Worm (Caenorhabditis elegans) whole organism, young adult: ENCODE results near the gene ced-7.
A peak's percentile ranks its signal among the peaks of the same experiment; 100 is the strongest.

Experiments
- B0019.2 ChIP-seq: fragments of 200-800 bp; sonication (Bioruptor generic); conservative IDR thresholded peaks from 2 replicates; pipeline ENCODE4 v1.3.6; 2022; ENCODE audit warnings: missing genetic modification reagents, missing genetic modification characterization, missing compliant biosample characterization
- C06A6.2 ChIP-seq: fragments of 200-800 bp; sonication (Bioruptor generic); conservative IDR thresholded peaks from 2 replicates; pipeline ENCODE4 v1.3.6; 2022; ENCODE audit warnings: missing genetic modification characterization, missing compliant biosample characterization
- F10E7.11 ChIP-seq: sonication (generic microtip); optimal IDR thresholded peaks from 2 replicates; lab custom pipeline; 2017; ENCODE audit warnings: mild to moderate bottlenecking, missing genetic modification characterization, moderate library complexity, missing compliant biosample characterization
- F23B12.7 ChIP-seq: sonication (generic microtip); optimal IDR thresholded peaks from 2 replicates; lab custom pipeline; 2017; ENCODE audit warnings: missing genetic modification characterization, mild to moderate bottlenecking, missing compliant biosample characterization, antibody characterized with exemption, moderate library complexity; ENCODE audit not compliant: insufficient read depth
- F33H1.4 ChIP-seq: fragments of 200-800 bp; sonication (Bioruptor generic); IDR thresholded peaks from 2 replicates; pipeline ENCODE4 v1.3.6; 2022; ENCODE audit warnings: missing genetic modification reagents, missing genetic modification characterization, missing compliant biosample characterization
- F39B2.1 ChIP-seq: fragments of 200-800 bp; sonication (Bioruptor generic); IDR thresholded peaks from 2 replicates; pipeline ENCODE4 v1.3.6; 2022; ENCODE audit warnings: missing genetic modification reagents, missing genetic modification characterization, missing compliant biosample characterization
- F49E8.2 ChIP-seq: sonication (generic microtip); optimal IDR thresholded peaks from 3 replicates; lab custom pipeline; 2017; ENCODE audit warnings: missing genetic modification characterization, mild to moderate bottlenecking, missing compliant biosample characterization, antibody characterized with exemption, moderate library complexity; ENCODE audit not compliant: insufficient read depth
- F52B5.7 ChIP-seq: sonication (generic microtip); optimal IDR thresholded peaks from 2 replicates; lab custom pipeline; 2016; ENCODE audit warnings: mild to moderate bottlenecking, missing genetic modification characterization, missing compliant biosample characterization
- F55B11.4 ChIP-seq: sonication (generic microtip); optimal IDR thresholded peaks from 2 replicates; lab custom pipeline; 2016; ENCODE audit warnings: missing compliant biosample characterization, missing genetic modification characterization, borderline replicate concordance; ENCODE audit not compliant: insufficient read depth
- T07F8.4 ChIP-seq: sonication (generic microtip); optimal IDR thresholded peaks from 2 replicates; lab custom pipeline; 2016; ENCODE audit warnings: mild to moderate bottlenecking, missing genetic modification characterization, moderate library complexity, missing compliant biosample characterization
- Y56A3A.18 ChIP-seq: fragments of 200-800 bp; sonication (Bioruptor generic); IDR thresholded peaks from 2 replicates; pipeline ENCODE4 v1.3.6; 2022; ENCODE audit warnings: missing genetic modification reagents, missing genetic modification characterization, missing compliant biosample characterization
- Y79H2A.3 ChIP-seq: fragments of 200-800 bp; sonication (Bioruptor generic); conservative IDR thresholded peaks from 2 replicates; pipeline ENCODE4 v1.3.6; 2022; ENCODE audit warnings: missing genetic modification reagents, missing genetic modification characterization, missing compliant biosample characterization
- Y95B8A.8 ChIP-seq: fragments of 200-800 bp; sonication (Bioruptor generic); IDR thresholded peaks from 2 replicates; pipeline ENCODE4 v1.3.6; 2022; ENCODE audit warnings: missing genetic modification reagents, missing genetic modification characterization, missing compliant biosample characterization
- ZK185.1 ChIP-seq: sonication (generic microtip); optimal IDR thresholded peaks from 2 replicates; lab custom pipeline; 2016; ENCODE audit warnings: mild to moderate bottlenecking, missing genetic modification characterization, missing compliant biosample characterization; ENCODE audit not compliant: poor library complexity, severe bottlenecking
- ama-1 ChIP-seq, 3 experiments: fragments of 150-350 bp in 1 of 3; sonication (generic microtip) in 2 of 3; optimal IDR thresholded peaks; 2 replicates each; lab custom pipeline; 2014 to 2018; ENCODE audit warnings: missing biosample characterization in 2 of 3, missing genetic modification characterization in 2 of 3, missing genetic modification reagents in 2 of 3
- aptf-2 ChIP-seq: fragments of 200-800 bp; sonication (Bioruptor generic); conservative IDR thresholded peaks from 2 replicates; pipeline ENCODE4 v1.3.6; 2022; ENCODE audit warnings: missing genetic modification reagents, missing genetic modification characterization, missing compliant biosample characterization
- aptf-3 ChIP-seq: fragments of 200-800 bp; sonication (Bioruptor generic); IDR thresholded peaks from 2 replicates; pipeline ENCODE4 v1.3.6; 2022; ENCODE audit warnings: missing genetic modification characterization, missing compliant biosample characterization
- atf-7 ChIP-seq: sonication (generic microtip); optimal IDR thresholded peaks from 2 replicates; lab custom pipeline; 2017; ENCODE audit warnings: mild to moderate bottlenecking, missing genetic modification characterization, missing compliant biosample characterization
- cebp-2 ChIP-seq: fragments of 200-800 bp; sonication (Bioruptor generic); IDR thresholded peaks from 2 replicates; pipeline ENCODE4 v1.3.6; 2022; ENCODE audit warnings: missing genetic modification characterization, missing compliant biosample characterization
- ceh-40 ChIP-seq: fragments of 200-800 bp; sonication (Bioruptor generic); IDR thresholded peaks from 2 replicates; pipeline ENCODE4 v1.3.6; 2022; ENCODE audit warnings: missing genetic modification characterization, missing compliant biosample characterization
- dpff-1 ChIP-seq: sonication (generic microtip); optimal IDR thresholded peaks from 2 replicates; lab custom pipeline; 2017; ENCODE audit warnings: mild to moderate bottlenecking, missing genetic modification characterization, missing compliant biosample characterization
- efl-1 ChIP-seq: fragments of 150-350 bp; optimal IDR thresholded peaks from 2 replicates; lab custom pipeline; 2014; ENCODE audit warnings: missing biosample characterization, missing genetic modification reagents, missing genetic modification characterization
- fkh-3 ChIP-seq: sonication (generic microtip); optimal IDR thresholded peaks from 2 replicates; lab custom pipeline; 2016; ENCODE audit warnings: mild to moderate bottlenecking, missing genetic modification characterization, missing compliant biosample characterization
- gei-17 ChIP-seq: fragments of 200-800 bp; sonication (Bioruptor generic); optimal IDR thresholded peaks from 2 replicates; lab custom pipeline; 2018; ENCODE audit warnings: mild to moderate bottlenecking, missing genetic modification characterization, missing compliant biosample characterization
- hlh-26 ChIP-seq: fragments of 200-800 bp; sonication (Bioruptor generic); conservative IDR thresholded peaks from 2 replicates; pipeline ENCODE4 v1.3.6; 2022; ENCODE audit warnings: missing genetic modification reagents, missing genetic modification characterization, missing compliant biosample characterization
- hmg-1.2 ChIP-seq: fragments of 200-800 bp; sonication (Bioruptor generic); IDR thresholded peaks from 2 replicates; pipeline ENCODE4 v1.3.6; 2022; ENCODE audit warnings: missing genetic modification reagents, missing genetic modification characterization, missing compliant biosample characterization
- hsf-1 ChIP-seq: fragments of 200-800 bp; sonication (Bioruptor generic); IDR thresholded peaks from 2 replicates; pipeline ENCODE4 v1.3.6; 2022; ENCODE audit warnings: missing genetic modification reagents, missing genetic modification characterization, missing compliant biosample characterization
- let-607 ChIP-seq, 2 experiments: fragments of 200-800 bp in 1 of 2; sonication (Bioruptor generic) in 1 of 2; sonication (generic microtip) in 1 of 2; optimal IDR thresholded peaks; 2 replicates each; lab custom pipeline; 2016 to 2018; ENCODE audit warnings: mild to moderate bottlenecking in 2 of 2, missing compliant biosample characterization in 2 of 2, missing genetic modification characterization in 2 of 2, moderate library complexity in 2 of 2, missing genotype in 1 of 2
- lin-26 ChIP-seq: fragments of 200-800 bp; sonication (Bioruptor generic); IDR thresholded peaks from 2 replicates; pipeline ENCODE4 v1.3.6; 2022; ENCODE audit warnings: missing genetic modification reagents, missing genetic modification characterization, missing compliant biosample characterization
- lin-40 ChIP-seq: sonication (generic microtip); optimal IDR thresholded peaks from 2 replicates; lab custom pipeline; 2016; ENCODE audit warnings: missing genetic modification characterization, mild to moderate bottlenecking, missing compliant biosample characterization, missing genotype, missing genetic modification reagents
- lir-1 ChIP-seq: fragments of 200-800 bp; sonication (Bioruptor generic); conservative IDR thresholded peaks from 2 replicates; pipeline ENCODE4 v1.3.6; 2022; ENCODE audit warnings: missing genetic modification reagents, missing genetic modification characterization, missing compliant biosample characterization
- madf-10 ChIP-seq: sonication (generic microtip); optimal IDR thresholded peaks from 2 replicates; lab custom pipeline; 2016; ENCODE audit warnings: mild to moderate bottlenecking, missing genetic modification characterization, missing compliant biosample characterization
- madf-3 ChIP-seq: fragments of 200-800 bp; sonication (Bioruptor generic); IDR thresholded peaks from 2 replicates; pipeline ENCODE4 v1.3.6; 2022; ENCODE audit warnings: missing genetic modification reagents, missing genetic modification characterization, missing compliant biosample characterization
- madf-8 ChIP-seq: fragments of 200-800 bp; sonication (Bioruptor generic); conservative IDR thresholded peaks from 2 replicates; pipeline ENCODE4 v1.3.6; 2022; ENCODE audit warnings: missing genetic modification reagents, missing genetic modification characterization, missing compliant biosample characterization
- nhr-179 ChIP-seq: sonication (generic microtip); optimal IDR thresholded peaks from 2 replicates; lab custom pipeline; 2016; ENCODE audit warnings: mild to moderate bottlenecking, missing genetic modification characterization, missing compliant biosample characterization
- nhr-90 ChIP-seq: sonication (generic microtip); optimal IDR thresholded peaks from 2 replicates; lab custom pipeline; 2016; ENCODE audit warnings: missing genotype, mild to moderate bottlenecking, missing genetic modification characterization, missing compliant biosample characterization
- rcor-1 ChIP-seq: fragments of 200-800 bp; sonication (Bioruptor generic); IDR thresholded peaks from 2 replicates; pipeline ENCODE4 v1.3.6; 2022; ENCODE audit warnings: missing genetic modification reagents, missing genetic modification characterization, missing compliant biosample characterization
- rpc-1 ChIP-seq, 2 experiments: fragments of 150-350 bp in 1 of 2; sonication (generic microtip) in 1 of 2; optimal IDR thresholded peaks; 2 replicates each; lab custom pipeline; 2014 to 2018; ENCODE audit warnings: missing biosample characterization in 1 of 2, missing genetic modification characterization in 1 of 2, missing genetic modification reagents in 1 of 2, missing genotype in 1 of 2
- sdz-38 ChIP-seq: sonication (generic microtip); optimal IDR thresholded peaks from 2 replicates; lab custom pipeline; 2016; ENCODE audit warnings: missing genotype, missing genetic modification characterization, missing compliant biosample characterization
- snpc-1.3 ChIP-seq: sonication (generic microtip); optimal IDR thresholded peaks from 2 replicates; lab custom pipeline; 2017; ENCODE audit warnings: missing genetic modification characterization, mild to moderate bottlenecking, missing compliant biosample characterization, antibody characterized with exemption, moderate library complexity, missing genotype, missing genetic modification reagents; ENCODE audit not compliant: insufficient read depth
- snpc-3.4 ChIP-seq: sonication (generic microtip); optimal IDR thresholded peaks from 2 replicates; lab custom pipeline; 2017; ENCODE audit warnings: missing genetic modification characterization, mild to moderate bottlenecking, missing compliant biosample characterization, antibody characterized with exemption, moderate library complexity, missing genotype, missing genetic modification reagents
- tbp1 ChIP-seq: fragments of 200-800 bp; sonication (Bioruptor generic); optimal IDR thresholded peaks from 2 replicates; lab custom pipeline; 2018; ENCODE audit warnings: mild to moderate bottlenecking, missing genetic modification characterization, missing compliant biosample characterization
- unc-130 ChIP-seq: sonication (generic microtip); optimal IDR thresholded peaks from 2 replicates; lab custom pipeline; 2016; ENCODE audit warnings: missing genetic modification reagents, missing genetic modification characterization, missing compliant biosample characterization
- xnd-1 ChIP-seq: sonication (generic microtip); optimal IDR thresholded peaks from 2 replicates; lab custom pipeline; 2016; ENCODE audit warnings: missing genotype, missing genetic modification reagents, missing genetic modification characterization, missing compliant biosample characterization
- ztf-18 ChIP-seq: sonication (generic microtip); optimal IDR thresholded peaks from 2 replicates; lab custom pipeline; 2016; ENCODE audit warnings: missing genotype, mild to moderate bottlenecking, missing genetic modification characterization, missing compliant biosample characterization
- ztf-26 ChIP-seq: sonication (generic microtip); optimal IDR thresholded peaks from 2 replicates; lab custom pipeline; 2017; ENCODE audit warnings: missing genetic modification characterization, missing compliant biosample characterization

Gene ced-7

DNA sequence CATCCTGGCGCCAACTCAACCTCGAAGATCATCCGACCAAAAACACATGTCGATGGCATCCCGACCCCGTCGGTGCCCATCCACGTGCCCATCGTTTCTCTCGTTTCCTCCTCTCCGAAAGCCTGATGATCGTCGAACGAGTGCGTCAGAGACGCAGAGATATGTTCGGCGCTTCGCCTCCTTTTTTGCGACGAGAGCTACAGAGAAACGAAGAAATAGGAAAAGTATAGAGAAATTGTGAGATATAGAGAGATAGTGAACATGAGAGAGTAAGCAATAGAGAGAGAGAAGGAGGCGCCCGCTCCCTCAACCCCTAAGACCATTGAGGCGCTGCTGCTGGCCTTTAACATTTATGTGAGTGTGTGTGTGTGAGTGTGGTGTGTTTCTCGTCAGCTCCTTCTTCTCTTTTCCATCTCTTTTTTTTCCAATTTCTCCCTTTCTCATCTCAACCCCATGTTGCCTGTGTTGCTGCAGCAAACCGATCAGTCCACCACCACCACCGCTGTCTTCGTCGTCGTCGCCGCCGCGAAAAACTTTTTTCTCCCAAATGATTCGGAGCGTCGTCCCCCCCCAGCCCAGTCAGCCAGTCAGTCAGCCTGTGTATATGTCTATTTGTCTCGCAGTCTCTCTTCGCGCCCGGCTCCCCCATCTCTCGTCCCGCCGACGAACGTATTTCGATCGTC is 39.3 kb upstream of the ced-7 start, which contains the start of gene hlh-11 (continued):
- TF ChIP-seq F39B2.1 (GFP tag; lab: Robert Waterston, UW) (no peak), F33H1.4 (GFP tag; lab: Robert Waterston, UW) (no peak), madf-3 (GFP tag; lab: Robert Waterston, UW) (no peak), ama-1 (optimal IDR thresholded peaks at IDR 0.05; lab: Kevin White, UChicago) (no peak), ama-1 (GFP tag; optimal IDR thresholded peaks at IDR 0.05; lab: Kevin White, UChicago) (no peak), F49E8.2 (tag; lab: Kevin White, UChicago) (no peak), lin-40 (tag; lab: Kevin White, UChicago) (peak; percentile 93), Y79H2A.3 (GFP tag; lab: Robert Waterston, UW) (no peak), F52B5.7 (no peak), nhr-179 (tag; lab: Kevin White, UChicago) (no peak), snpc-3.4 (peak; percentile 13), Y56A3A.18 (GFP tag; lab: Robert Waterston, UW) (no peak), fkh-3 (no peak), sdz-38 (tag; lab: Kevin White, UChicago) (no peak), hlh-26 (GFP tag; lab: Robert Waterston, UW) (no peak), aptf-3 (GFP tag; lab: Robert Waterston, UW) (no peak), tbp1 (GFP tag; lab: Kevin White, UChicago) (peak; percentile 43), C06A6.2 (GFP tag; lab: Robert Waterston, UW) (peak; percentile 69), cebp-2 (GFP tag; lab: Robert Waterston, UW) (no peak), lin-26 (GFP tag; lab: Robert Waterston, UW) (peak; percentile 15; the same call in 1 of the 2 replicates), ztf-26 (tag; lab: Kevin White, UChicago) (peak; percentile 69), dpff-1 (tag; lab: Kevin White, UChicago) (no peak), xnd-1 (no peak), F23B12.7 (tag; lab: Kevin White, UChicago) (peak; percentile 52), unc-130 (GFP tag; lab: Kevin White, UChicago) (no peak), hsf-1 (GFP tag; lab: Robert Waterston, UW) (0 out of 2 replicates have a peak, but pooled peaks have one; percentile 33), Y95B8A.8 (GFP tag; lab: Robert Waterston, UW) (no peak), gei-17 (GFP tag; lab: Kevin White, UChicago) (peak; percentile 69), ceh-40 (GFP tag; lab: Robert Waterston, UW) (no peak), T07F8.4 (tag; lab: Kevin White, UChicago) (no peak), B0019.2 (GFP tag; lab: Robert Waterston, UW) (no peak), madf-10 (tag; lab: Kevin White, UChicago) (peak; percentile 95), nhr-90 (peak; percentile 74), aptf-2 (GFP tag; lab: Robert Waterston, UW) (no peak), ztf-18 (tag; lab: Kevin White, UChicago) (peak; percentile 68), F10E7.11 (tag; lab: Kevin White, UChicago) (no peak), snpc-1.3 (peak; percentile 32), efl-1 (GFP tag; lab: Kevin White, UChicago) (no peak), ZK185.1 (peak; percentile 92), rpc-1 (optimal IDR thresholded peaks at IDR 0.05; lab: Kevin White, UChicago) (no peak), rpc-1 (tag; optimal IDR thresholded peaks at IDR 0.05; lab: Kevin White, UChicago) (no peak), hmg-1.2 (peak; percentile 88), F55B11.4 (no peak), let-607 (tag; optimal IDR thresholded peaks at IDR 0.05; lab: Kevin White, UChicago) (peak; percentile 16 to 68), atf-7 (peak; percentile 52), madf-8 (no peak), lir-1 (GFP tag; lab: Robert Waterston, UW) (0 out of 2 replicates have a peak, but pooled peaks have one; percentile 33), rcor-1 (GFP tag; lab: Robert Waterston, UW) (peak; percentile 27; the same call in 1 of the 2 replicates)
